Fruit fly (Drosophila melanogaster): ENCODE data around the gene HINT1.
A peak's percentile ranks its signal among the peaks of the same experiment; 100 is the strongest.

DNA sequence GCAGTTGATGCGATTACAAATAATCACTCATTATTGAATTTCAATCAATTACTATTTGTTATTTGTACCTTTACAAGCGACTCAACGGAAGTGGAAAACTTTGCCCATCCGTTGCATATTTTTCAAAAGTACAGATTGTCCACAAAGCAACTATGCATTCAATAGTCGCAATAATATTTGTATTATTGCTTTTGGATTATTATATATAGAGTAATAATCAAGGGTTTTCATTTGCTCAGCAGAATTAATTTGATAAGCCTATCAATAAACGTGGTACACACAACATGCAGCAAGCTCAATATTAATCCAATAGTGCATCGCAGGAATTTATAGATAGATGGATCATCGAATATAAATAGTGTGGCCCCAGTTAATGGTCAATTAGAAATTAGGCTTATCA lies 41.4 kb upstream of the HINT1 start:
- TF ChIP-seq rn (GFP tag; IDR thresholded peaks at IDR 0.05): no peak
- TF ChIP-seq CG34367 (tag; optimal IDR thresholded peaks at IDR 0.05): no peak
- TF ChIP-seq D1 (tag; optimal IDR thresholded peaks at IDR 0.05): no peak
- no peak for TF ChIP-seq EcR (GFP tag; optimal IDR thresholded peaks at IDR 0.05)
- TF ChIP-seq CG4496 (GFP tag; IDR thresholded peaks at IDR 0.05): 0 out of 3 replicates have a peak, but pooled peaks have one; percentile 30
- TF ChIP-seq gl (tag; optimal IDR thresholded peaks at IDR 0.05): no peak
- TF ChIP-seq fd96Ca (GFP tag; IDR thresholded peaks at IDR 0.05): no peak
- TF ChIP-seq Pif1A (GFP tag; optimal IDR thresholded peaks at IDR 0.05): no peak
- TF ChIP-seq CG8301 (tag; optimal IDR thresholded peaks at IDR 0.05): peak; percentile 3
